Fruit fly (Drosophila melanogaster): ENCODE measurements around the gene Sirt4.

The Sirt4 gene

dm6 chrX:5636529-5637099 lies 29.1 kb downstream of the Sirt4 start:
- no peak for TF ChIP-seq noc (tag; optimal IDR thresholded peaks at IDR 0.05)

dm6 chrX:5634714-5635113 lies 31.0 kb downstream of the Sirt4 start:
- TF ChIP-seq noc (tag; optimal IDR thresholded peaks at IDR 0.05), result no peak

dm6 chrX:5621893-5622803 lies 43.6 kb downstream of the Sirt4 start, which contains the start of the genes Mlc-c and Pop1:
Mlc-c (minus strand) TSS chrX:5622539.
Pop1 (plus strand) TSS chrX:5622648.
- no peak for TF ChIP-seq noc (tag; optimal IDR thresholded peaks at IDR 0.05)

dm6 chrX:5618562-5618961 lies 47.2 kb downstream of the Sirt4 start, which contains the start of gene RhoGAP5A:
RhoGAP5A (minus strand) TSS chrX:5618806.
- no peak for TF ChIP-seq noc (tag; optimal IDR thresholded peaks at IDR 0.05)

- no peak for TF ChIP-seq noc (tag; optimal IDR thresholded peaks at IDR 0.05)
Observed at dm6 chrX:5616270-5616669, 49.5 kb downstream of the Sirt4 start, which contains the start of gene CG34434. CG34434 (minus strand) TSS chrX:5616370.
